Fruit fly (Drosophila melanogaster) whole organism, embryonic: Measurements from ENCODE around the gene CG43137.

Experiments used
- Adf1 ChIP-seq: fragments of 200-800 bp; sonication (Bioruptor generic); IDR thresholded peaks from 2 replicates; pipeline ENCODE4 v1.3.6; 2022; ENCODE audit warnings: missing biosample characterization, missing genetic modification characterization
- B-H2 ChIP-seq: fragments of 200-800 bp; sonication (Bioruptor generic); optimal IDR thresholded peaks from 2 replicates; lab custom pipeline; 2018; ENCODE audit warnings: missing biosample characterization, mild to moderate bottlenecking, missing genetic modification characterization
- CG10147 ChIP-seq: fragments of 200-800 bp; sonication (Bioruptor generic); optimal IDR thresholded peaks from 2 replicates; lab custom pipeline; 2019; ENCODE audit warnings: missing biosample characterization, mild to moderate bottlenecking, missing genetic modification characterization, moderate library complexity
- CG10267 ChIP-seq: fragments of 200-800 bp; sonication (Bioruptor generic); optimal IDR thresholded peaks from 2 replicates; lab custom pipeline; 2018; ENCODE audit warnings: missing biosample characterization, mild to moderate bottlenecking, missing genetic modification characterization, moderate library complexity
- CG10462 ChIP-seq: fragments of 200-800 bp; sonication (Bioruptor generic); optimal IDR thresholded peaks from 2 replicates; lab custom pipeline; 2016; ENCODE audit warnings: missing biosample characterization, missing genetic modification characterization
- CG10959 ChIP-seq: fragments of 200-800 bp; sonication (Bioruptor generic); IDR thresholded peaks from 2 replicates; pipeline ENCODE4 v1.3.6; 2022; ENCODE audit warnings: missing biosample characterization, missing genetic modification characterization
- CG11247 ChIP-seq: fragments of 200-800 bp; sonication (Bioruptor generic); IDR thresholded peaks from 2 replicates; pipeline ENCODE4 v1.3.6; 2022; ENCODE audit warnings: missing biosample characterization, missing genetic modification characterization
- CG13424 ChIP-seq: fragments of 200-800 bp; sonication (Bioruptor generic); optimal IDR thresholded peaks from 2 replicates; lab custom pipeline; 2019; ENCODE audit warnings: missing biosample characterization, mild to moderate bottlenecking, missing genetic modification characterization, moderate library complexity
- CG15011 ChIP-seq: fragments of 200-800 bp; sonication (Bioruptor generic); optimal IDR thresholded peaks from 3 replicates; lab custom pipeline; 2018; ENCODE audit warnings: missing biosample characterization, mild to moderate bottlenecking, missing genetic modification characterization
- CG15479 ChIP-seq: fragments of 200-800 bp; sonication (Bioruptor generic); optimal IDR thresholded peaks from 3 replicates; lab custom pipeline; 2019; ENCODE audit warnings: missing biosample characterization, mild to moderate bottlenecking, missing genetic modification characterization, moderate library complexity
- CG15514 ChIP-seq: fragments of 200-800 bp; sonication (Bioruptor generic); optimal IDR thresholded peaks from 3 replicates; lab custom pipeline; 2017; ENCODE audit warnings: missing biosample characterization, missing genetic modification characterization, mild to moderate bottlenecking, moderate library complexity, missing genetic modification reagents
- CG16813 ChIP-seq: fragments of 200-800 bp; sonication (Bioruptor generic); IDR thresholded peaks from 3 replicates; pipeline ENCODE4 v1.3.6; 2022; ENCODE audit warnings: missing biosample characterization, missing genetic modification characterization; ENCODE audit not compliant: partially characterized antibody
- CG16863 ChIP-seq: fragments of 200-800 bp; sonication (Bioruptor generic); optimal IDR thresholded peaks from 3 replicates; lab custom pipeline; 2016; ENCODE audit warnings: missing biosample characterization, missing genetic modification characterization
- CG17361 ChIP-seq: fragments of 200-800 bp; sonication (Bioruptor generic); IDR thresholded peaks from 3 replicates; pipeline ENCODE4 v1.3.6; 2022; ENCODE audit warnings: missing biosample characterization, missing genetic modification characterization
- CG18476 ChIP-seq: fragments of 200-800 bp; sonication (Bioruptor generic); optimal IDR thresholded peaks from 2 replicates; lab custom pipeline; 2016; ENCODE audit warnings: missing biosample characterization, mild to moderate bottlenecking, missing genetic modification characterization
- CG31441 ChIP-seq: fragments of 200-800 bp; sonication (Bioruptor generic); IDR thresholded peaks from 2 replicates; pipeline ENCODE4 v1.3.6; 2022; ENCODE audit warnings: missing biosample characterization, missing genetic modification characterization
- CG34422 ChIP-seq: fragments of 200-800 bp; sonication (Bioruptor generic); IDR thresholded peaks from 3 replicates; pipeline ENCODE4 v1.3.6; 2022; ENCODE audit warnings: missing biosample characterization, missing genetic modification characterization
- CG3847 ChIP-seq: fragments of 200-800 bp; sonication (Bioruptor generic); IDR thresholded peaks from 2 replicates; pipeline ENCODE4 v1.3.6; 2022; ENCODE audit warnings: missing biosample characterization, missing genetic modification characterization
- CG8089 ChIP-seq: fragments of 200-800 bp; sonication (Bioruptor generic); optimal IDR thresholded peaks from 3 replicates; lab custom pipeline; 2016; ENCODE audit warnings: missing biosample characterization, missing genetic modification characterization
- CG9797 ChIP-seq: fragments of 200-800 bp; sonication (Bioruptor generic); optimal IDR thresholded peaks from 3 replicates; lab custom pipeline; 2018; ENCODE audit warnings: missing biosample characterization, mild to moderate bottlenecking, missing genetic modification characterization
- CG9876 ChIP-seq: fragments of 200-800 bp; sonication (Bioruptor generic); optimal IDR thresholded peaks from 2 replicates; lab custom pipeline; 2016; ENCODE audit warnings: missing biosample characterization, missing genetic modification characterization
- Dad ChIP-seq: fragments of 200-800 bp; sonication (Bioruptor generic); optimal IDR thresholded peaks from 3 replicates; lab custom pipeline; 2016; ENCODE audit warnings: missing biosample characterization, missing genetic modification characterization
- Dbx ChIP-seq: fragments of 200-800 bp; sonication (Bioruptor generic); IDR thresholded peaks from 3 replicates; pipeline ENCODE4 v1.3.6; 2022; ENCODE audit warnings: missing biosample characterization, missing genetic modification characterization
- Dek ChIP-seq: fragments of 200-800 bp; sonication (Bioruptor generic); optimal IDR thresholded peaks from 3 replicates; lab custom pipeline; 2019; ENCODE audit warnings: missing biosample characterization, mild to moderate bottlenecking, missing genetic modification characterization, moderate library complexity
- E2f1 ChIP-seq: fragments of 200-800 bp; sonication (Bioruptor generic); IDR thresholded peaks from 2 replicates; pipeline ENCODE4 v1.3.6; 2022; ENCODE audit warnings: missing biosample characterization, missing genetic modification characterization
- Fer3 ChIP-seq: fragments of 200-800 bp; sonication (Bioruptor generic); optimal IDR thresholded peaks from 2 replicates; lab custom pipeline; 2018; ENCODE audit warnings: missing biosample characterization, mild to moderate bottlenecking, missing genetic modification characterization, moderate library complexity
- Jarid2 ChIP-seq: fragments of 200-800 bp; sonication (Bioruptor generic); optimal IDR thresholded peaks from 3 replicates; lab custom pipeline; 2017; ENCODE audit warnings: mild to moderate bottlenecking, missing biosample characterization, missing genetic modification reagents, missing genetic modification characterization
- Mrtf ChIP-seq: fragments of 200-800 bp; sonication (Bioruptor generic); IDR thresholded peaks from 3 replicates; pipeline ENCODE4 v1.3.6; 2022; ENCODE audit warnings: missing biosample characterization, missing genetic modification characterization
- Nf-YB ChIP-seq: fragments of 200-800 bp; sonication (Bioruptor generic); optimal IDR thresholded peaks from 3 replicates; lab custom pipeline; 2019; ENCODE audit warnings: missing biosample characterization, mild to moderate bottlenecking, missing genetic modification characterization, moderate library complexity
- NfI ChIP-seq: fragments of 200-800 bp; sonication (Bioruptor generic); optimal IDR thresholded peaks from 3 replicates; lab custom pipeline; 2018; ENCODE audit warnings: missing biosample characterization, mild to moderate bottlenecking, missing genetic modification characterization, moderate library complexity
- Opbp ChIP-seq: fragments of 200-800 bp; sonication (Bioruptor generic); IDR thresholded peaks from 3 replicates; pipeline ENCODE4 v1.3.6; 2022; ENCODE audit warnings: missing biosample characterization, missing genetic modification characterization; ENCODE audit not compliant: partially characterized antibody
- TFAM ChIP-seq: fragments of 200-800 bp; sonication (Bioruptor generic); optimal IDR thresholded peaks from 2 replicates; lab custom pipeline; 2017; ENCODE audit warnings: missing biosample characterization, missing genetic modification characterization, inconsistent platforms
- Taf1 ChIP-seq: fragments of 200-800 bp; sonication (Bioruptor generic); IDR thresholded peaks from 2 replicates; pipeline ENCODE4 v1.3.6; 2022; ENCODE audit warnings: missing biosample characterization, missing genetic modification characterization
- aop ChIP-seq: fragments of 200-800 bp; sonication (Bioruptor generic); IDR thresholded peaks from 2 replicates; pipeline ENCODE4 v1.3.6; 2022; ENCODE audit warnings: missing biosample characterization, missing genetic modification characterization
- bowl ChIP-seq: fragments of 200-800 bp; sonication (Bioruptor generic); IDR thresholded peaks from 2 replicates; pipeline ENCODE4 v1.3.6; 2022; ENCODE audit warnings: missing biosample characterization, missing genetic modification characterization
- eve ChIP-seq, 2 experiments: fragments of >200 bp; optimal IDR thresholded peaks; 2 replicates each; lab custom pipeline; 2017; ENCODE audit warnings: missing biosample characterization in 2 of 2, missing genetic modification characterization in 2 of 2
- ewg ChIP-seq: fragments of 200-800 bp; sonication (Bioruptor generic); optimal IDR thresholded peaks from 3 replicates; lab custom pipeline; 2017; ENCODE audit warnings: mild to moderate bottlenecking, missing biosample characterization, missing genetic modification reagents, missing genetic modification characterization
- exex ChIP-seq: fragments of 200-800 bp; sonication (Bioruptor generic); optimal IDR thresholded peaks from 4 replicates; lab custom pipeline; 2018; ENCODE audit warnings: missing biosample characterization, mild to moderate bottlenecking, missing genetic modification characterization, moderate library complexity
- gcm2 ChIP-seq: fragments of 200-800 bp; sonication (Bioruptor generic); optimal IDR thresholded peaks from 2 replicates; lab custom pipeline; 2016; ENCODE audit warnings: missing biosample characterization, missing genetic modification characterization
- jigr1 ChIP-seq: fragments of 200-800 bp; sonication (Bioruptor generic); IDR thresholded peaks from 3 replicates; pipeline ENCODE4 v1.3.6; 2022; ENCODE audit warnings: missing biosample characterization, missing genetic modification characterization
- nerfin-2 ChIP-seq: fragments of 200-800 bp; sonication (Bioruptor generic); IDR thresholded peaks from 2 replicates; pipeline ENCODE4 v1.3.6; 2022; ENCODE audit warnings: missing biosample characterization, missing genetic modification characterization; ENCODE audit not compliant: partially characterized antibody
- nom ChIP-seq: fragments of 200-800 bp; sonication (Bioruptor generic); optimal IDR thresholded peaks from 2 replicates; lab custom pipeline; 2017; ENCODE audit warnings: missing biosample characterization, missing genetic modification characterization, mild to moderate bottlenecking, moderate library complexity, missing genetic modification reagents
- pan ChIP-seq, 4 experiments: fragments of >200 bp in 3 of 4; fragments of 200-800 bp in 1 of 4; sonication (Bioruptor generic) in 1 of 4; optimal IDR thresholded peaks in 3 of 4; IDR thresholded peaks in 1 of 4; 2 replicates each; pipeline versions ENCODE4 v1.3.6 to Lab custom; 2017 to 2022; ENCODE audit warnings: missing biosample characterization in 2 of 4, missing genetic modification characterization in 2 of 4, mixed read lengths in 1 of 4
- pfk ChIP-seq: fragments of 200-800 bp; sonication (Bioruptor generic); optimal IDR thresholded peaks from 2 replicates; lab custom pipeline; 2018; ENCODE audit warnings: missing biosample characterization, mild to moderate bottlenecking, missing genetic modification characterization, moderate library complexity
- pum ChIP-seq: fragments of 200-800 bp; sonication (Bioruptor generic); optimal IDR thresholded peaks from 2 replicates; lab custom pipeline; 2016; ENCODE audit warnings: missing biosample characterization, missing genetic modification characterization
- sd ChIP-seq: fragments of 200-800 bp; sonication (Bioruptor generic); optimal IDR thresholded peaks from 3 replicates; lab custom pipeline; 2018; ENCODE audit warnings: missing biosample characterization, mild to moderate bottlenecking, missing genetic modification characterization, moderate library complexity
- sens ChIP-seq: fragments of 200-800 bp; sonication (Bioruptor generic); peaks from one replicate; lab custom pipeline; 2016; ENCODE audit warnings: missing biosample characterization, missing genetic modification characterization
- slou ChIP-seq: fragments of 200-800 bp; sonication (Bioruptor generic); optimal IDR thresholded peaks from 3 replicates; lab custom pipeline; 2016; ENCODE audit warnings: missing biosample characterization, missing genetic modification characterization
- sug ChIP-seq: fragments of 200-800 bp; optimal IDR thresholded peaks from 2 replicates; lab custom pipeline; 2019; ENCODE audit warnings: missing biosample characterization, mild to moderate bottlenecking, missing genetic modification characterization, moderate library complexity

Gene CG43137

dm6 chrX:5907916-5908315 lies 43.0 kb upstream of the CG43137 start, which contains the start of gene CG12236 (continued):
- peak; percentile 49; the same call in 1 of the 2 replicates for TF ChIP-seq CG11247 (GFP tag; lab: Robert Waterston, UW)
- TF ChIP-seq Adf1 (GFP tag; lab: Robert Waterston, UW) = peak; percentile 42; the same call in 1 of the 2 replicates
- no peak for TF ChIP-seq Jarid2 (GFP tag; lab: Kevin White, UChicago)
- no peak; the same call in 1 of the 2 replicates for TF ChIP-seq CG31441
- TF ChIP-seq eve (GFP tag; optimal IDR thresholded peaks at IDR 0.05; lab: Kevin White, UChicago) = no peak
- no peak for TF ChIP-seq pum (GFP tag; lab: Kevin White, UChicago)
- TF ChIP-seq CG3847 (GFP tag; lab: Robert Waterston, UW) = peak; percentile 83
- TF ChIP-seq ewg (GFP tag; lab: Kevin White, UChicago) = peak; percentile 34
- peak; percentile 66; the same call in 2 of the 3 replicates for TF ChIP-seq Opbp (GFP tag; lab: Robert Waterston, UW)
- TF ChIP-seq sug (tag; lab: Kevin White, UChicago) = peak; percentile 67
- 0 out of 3 replicates have a peak, but pooled peaks have one; percentile 18 for TF ChIP-seq CG17361
- TF ChIP-seq CG10267 (tag; lab: Kevin White, UChicago) = peak; percentile 73
- TF ChIP-seq CG18476 = no peak
- peak; percentile 69 for TF ChIP-seq CG34422
- no peak for TF ChIP-seq pan (optimal IDR thresholded peaks at IDR 0.05; lab: Kevin White, UChicago)
- peak in 1 of 2 experiments; percentile 19 for TF ChIP-seq pan (GFP tag; optimal IDR thresholded peaks at IDR 0.05 in 1 of 2, IDR thresholded peaks at IDR 0.05 in 1 of 2)
- TF ChIP-seq Dbx = peak; percentile 71; the same call in 2 of the 3 replicates
- 0 out of 2 replicates have a peak, but pooled peaks have one; percentile 7 for TF ChIP-seq aop (GFP tag; lab: Robert Waterston, UW)
- TF ChIP-seq Nf-YB (GFP tag; lab: Kevin White, UChicago) = peak; percentile 23
- no peak for TF ChIP-seq jigr1 (GFP tag; lab: Robert Waterston, UW)
- peak; percentile 89 for TF ChIP-seq CG15514 (GFP tag; lab: Kevin White, UChicago)
- TF ChIP-seq CG10147 (GFP tag; lab: Kevin White, UChicago) = peak; percentile 39
- TF ChIP-seq slou (GFP tag; lab: Kevin White, UChicago) = peak; percentile 11
- TF ChIP-seq CG10959 (GFP tag; lab: Robert Waterston, UW) = peak; percentile 49; the same call in 1 of the 2 replicates
- peak; percentile 65 for TF ChIP-seq NfI (GFP tag; lab: Kevin White, UChicago)
- TF ChIP-seq B-H2 (GFP tag; lab: Kevin White, UChicago) = peak; percentile 74
- peak; percentile 28; the same call in 1 of the 2 replicates for TF ChIP-seq E2f1
- peak; percentile 36 for TF ChIP-seq Fer3
- TF ChIP-seq pfk (GFP tag; lab: Kevin White, UChicago) = peak; percentile 64
- no peak for TF ChIP-seq CG16863 (GFP tag; lab: Kevin White, UChicago)
- no peak for TF ChIP-seq bowl (GFP tag; lab: Robert Waterston, UW)
- TF ChIP-seq CG15479 (GFP tag; lab: Kevin White, UChicago) = no peak
- peak; percentile 55 for TF ChIP-seq CG9876 (GFP tag; lab: Kevin White, UChicago)
- TF ChIP-seq CG8089 = peak; percentile 24
- TF ChIP-seq Dad (GFP tag; lab: Kevin White, UChicago) = no peak
- no peak for TF ChIP-seq exex (tag; lab: Kevin White, UChicago)
- peak; percentile 44 for TF ChIP-seq nom (GFP tag; lab: Kevin White, UChicago)
- TF ChIP-seq Taf1 = no peak
- no peak for TF ChIP-seq Mrtf
- no peak for TF ChIP-seq nerfin-2
- TF ChIP-seq sens (GFP tag; lab: Kevin White, UChicago) = peak; percentile 85
- TF ChIP-seq CG15011 (GFP tag; lab: Kevin White, UChicago) = no peak
- peak; percentile 40 for TF ChIP-seq gcm2 (GFP tag; lab: Kevin White, UChicago)
- peak; percentile 38 for TF ChIP-seq Dek (tag; lab: Kevin White, UChicago)
- peak; percentile 63 for TF ChIP-seq CG9797 (GFP tag; lab: Kevin White, UChicago)
- no peak for TF ChIP-seq CG10462 (GFP tag; lab: Kevin White, UChicago)
- TF ChIP-seq CG16813 = 0 out of 3 replicates have a peak, but pooled peaks have one; percentile 21
- TF ChIP-seq CG13424 = peak; percentile 21
- TF ChIP-seq sd (tag; lab: Kevin White, UChicago) = peak; percentile 53
- TF ChIP-seq TFAM = no peak
